Worm (Caenorhabditis elegans): ENCODE results near the gene famk-1.

DNA sequence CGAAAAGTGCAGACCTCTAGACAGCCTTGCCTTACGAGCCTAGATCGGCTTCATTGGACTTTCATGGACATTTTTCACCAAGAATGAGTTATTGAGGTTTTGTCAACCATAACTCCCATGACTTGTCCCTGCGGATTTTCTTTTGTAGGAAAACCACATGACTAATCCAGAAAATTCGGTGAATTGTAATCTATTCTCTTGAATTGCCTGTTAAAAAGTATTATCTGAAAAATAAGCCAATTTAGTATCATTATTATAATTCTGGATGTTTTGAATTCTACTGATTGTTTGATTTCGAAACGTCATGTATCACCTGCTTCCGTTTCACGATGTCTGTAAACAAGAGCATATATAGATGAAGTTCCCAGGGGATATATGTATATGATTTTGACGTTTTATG lies 24.5 kb downstream of the famk-1 start:
- TF ChIP-seq W03F9.2 (tag; optimal IDR thresholded peaks at IDR 0.05) (no peak), him-1 (tag; optimal IDR thresholded peaks at IDR 0.05) (no peak)
